Worm (Caenorhabditis elegans) whole organism, late embryonic: ENCODE measurements around the gene ceh-91.

Experiments
- C08G9.2 ChIP-seq: sonication (generic microtip); optimal IDR thresholded peaks from 2 replicates; lab custom pipeline; 2016; ENCODE audit warnings: mild to moderate bottlenecking, missing genetic modification characterization, moderate library complexity, missing compliant biosample characterization
- F13H6.1 ChIP-seq: sonication (generic microtip); optimal IDR thresholded peaks from 2 replicates; lab custom pipeline; 2016; ENCODE audit warnings: missing genetic modification characterization, missing compliant biosample characterization
- ceh-18 ChIP-seq: sonication (generic microtip); optimal IDR thresholded peaks from 2 replicates; lab custom pipeline; 2016; ENCODE audit warnings: missing genetic modification characterization, missing compliant biosample characterization
- ceh-19 ChIP-seq: fragments of 200-800 bp; sonication (Bioruptor generic); optimal IDR thresholded peaks from 2 replicates; lab custom pipeline; 2018; ENCODE audit warnings: mild to moderate bottlenecking, missing genetic modification characterization, missing compliant biosample characterization
- ceh-22 ChIP-seq: sonication (generic microtip); optimal IDR thresholded peaks from 2 replicates; lab custom pipeline; 2017; ENCODE audit warnings: missing biosample characterization, missing genetic modification characterization
- ceh-24 ChIP-seq: sonication (generic microtip); optimal IDR thresholded peaks from 2 replicates; lab custom pipeline; 2016; ENCODE audit warnings: mild to moderate bottlenecking, missing genetic modification characterization, missing compliant biosample characterization
- ceh-30 ChIP-seq: fragments of 150-350 bp; optimal IDR thresholded peaks from 2 replicates; lab custom pipeline; 2014; ENCODE audit warnings: missing biosample characterization, missing genetic modification characterization
- ceh-31 ChIP-seq: sonication (generic microtip); optimal IDR thresholded peaks from 2 replicates; lab custom pipeline; 2016; ENCODE audit warnings: missing genetic modification characterization, missing compliant biosample characterization
- ceh-45 ChIP-seq: fragments of 200-800 bp; sonication (Bioruptor generic); IDR thresholded peaks from 2 replicates; pipeline ENCODE4 v1.3.6; 2022; ENCODE audit warnings: missing genetic modification reagents, missing genetic modification characterization, missing compliant biosample characterization
- ceh-48 ChIP-seq: sonication (generic microtip); optimal IDR thresholded peaks from 2 replicates; lab custom pipeline; 2016; ENCODE audit warnings: missing genetic modification characterization, inconsistent platforms, missing compliant biosample characterization
- dmd-4 ChIP-seq: sonication (generic microtip); optimal IDR thresholded peaks from 2 replicates; lab custom pipeline; 2016; ENCODE audit warnings: borderline replicate concordance, missing genetic modification characterization, missing compliant biosample characterization
- dve-1 ChIP-seq: sonication (generic microtip); optimal IDR thresholded peaks from 2 replicates; lab custom pipeline; 2017; ENCODE audit warnings: antibody characterized with exemption, mild to moderate bottlenecking, missing genetic modification characterization, missing compliant biosample characterization
- ets-4 ChIP-seq: sonication (generic microtip); optimal IDR thresholded peaks from 2 replicates; lab custom pipeline; 2016; ENCODE audit warnings: missing genetic modification characterization, missing compliant biosample characterization
- eyg-1 ChIP-seq: sonication (generic microtip); optimal IDR thresholded peaks from 2 replicates; lab custom pipeline; 2016; ENCODE audit warnings: missing genotype, missing genetic modification characterization, missing compliant biosample characterization
- fkh-6 ChIP-seq: sonication (generic microtip); optimal IDR thresholded peaks from 2 replicates; lab custom pipeline; 2016; ENCODE audit warnings: missing genetic modification characterization, missing compliant biosample characterization
- hlh-13 ChIP-seq: fragments of 200-800 bp; sonication (Bioruptor generic); optimal IDR thresholded peaks from 2 replicates; lab custom pipeline; 2018; ENCODE audit warnings: mild to moderate bottlenecking, missing genetic modification characterization, missing compliant biosample characterization
- hlh-15 ChIP-seq: sonication (generic microtip); optimal IDR thresholded peaks from 2 replicates; lab custom pipeline; 2016; ENCODE audit warnings: missing genetic modification characterization, missing compliant biosample characterization
- hlh-6 ChIP-seq: sonication (generic microtip); optimal IDR thresholded peaks from 2 replicates; lab custom pipeline; 2016; ENCODE audit warnings: missing genotype, missing genetic modification characterization, missing compliant biosample characterization
- lin-11 ChIP-seq: fragments of 200-800 bp; sonication (Bioruptor generic); optimal IDR thresholded peaks from 2 replicates; lab custom pipeline; 2018; ENCODE audit warnings: mild to moderate bottlenecking, missing genetic modification characterization, missing compliant biosample characterization
- madf-2 ChIP-seq: sonication (generic microtip); optimal IDR thresholded peaks from 2 replicates; lab custom pipeline; 2017; ENCODE audit warnings: missing genetic modification characterization, missing compliant biosample characterization
- mec-3 ChIP-seq: sonication (generic microtip); optimal IDR thresholded peaks from 2 replicates; lab custom pipeline; 2016; ENCODE audit warnings: borderline replicate concordance, missing genetic modification characterization, missing compliant biosample characterization
- nfya-1 ChIP-seq: sonication (generic microtip); optimal IDR thresholded peaks from 2 replicates; lab custom pipeline; 2017; ENCODE audit warnings: missing genetic modification characterization, mild to moderate bottlenecking, missing compliant biosample characterization, antibody characterized with exemption, moderate library complexity
- nhr-11 ChIP-seq: fragments of 150-350 bp; optimal IDR thresholded peaks from 2 replicates; lab custom pipeline; 2014; ENCODE audit warnings: missing biosample characterization, missing genetic modification characterization
- nhr-232 ChIP-seq: sonication (generic microtip); optimal IDR thresholded peaks from 2 replicates; lab custom pipeline; 2016; ENCODE audit warnings: missing genetic modification characterization, missing compliant biosample characterization
- odd-2 ChIP-seq: sonication (generic microtip); optimal IDR thresholded peaks from 2 replicates; lab custom pipeline; 2017; ENCODE audit warnings: antibody characterized with exemption, mild to moderate bottlenecking, missing genetic modification characterization, missing compliant biosample characterization
- pha-4 ChIP-seq: fragments of 150-350 bp; optimal IDR thresholded peaks from 2 replicates; lab custom pipeline; 2018; ENCODE audit warnings: missing biosample characterization, missing genetic modification reagents, missing genetic modification characterization
- pqm-1 ChIP-seq: sonication (generic microtip); optimal IDR thresholded peaks from 2 replicates; lab custom pipeline; 2016; ENCODE audit warnings: missing genetic modification characterization, missing compliant biosample characterization
- ref-2 ChIP-seq: sonication (generic microtip); optimal IDR thresholded peaks from 2 replicates; lab custom pipeline; 2016; ENCODE audit warnings: missing genetic modification characterization, missing compliant biosample characterization
- sox-4 ChIP-seq: sonication (generic microtip); optimal IDR thresholded peaks from 2 replicates; lab custom pipeline; 2017; ENCODE audit warnings: mild to moderate bottlenecking, missing genetic modification characterization, inconsistent platforms, missing compliant biosample characterization
- syd-9 ChIP-seq: sonication (generic microtip); optimal IDR thresholded peaks from 2 replicates; lab custom pipeline; 2016; ENCODE audit warnings: mild to moderate bottlenecking, missing genetic modification characterization, moderate library complexity, missing compliant biosample characterization
- tbx-2 ChIP-seq: sonication (generic microtip); optimal IDR thresholded peaks from 2 replicates; lab custom pipeline; 2016; ENCODE audit warnings: missing genetic modification characterization, missing compliant biosample characterization
- tbx-7 ChIP-seq: sonication (generic microtip); optimal IDR thresholded peaks from 2 replicates; lab custom pipeline; 2016; ENCODE audit warnings: missing genotype, missing genetic modification characterization, missing compliant biosample characterization
- ttx-3 ChIP-seq: sonication (generic microtip); optimal IDR thresholded peaks from 2 replicates; lab custom pipeline; 2016; ENCODE audit warnings: missing genetic modification reagents, missing genetic modification characterization, missing compliant biosample characterization
- unc-3 ChIP-seq, 2 experiments: fragments of 200-800 bp in 1 of 2; sonication (Bioruptor generic) in 1 of 2; sonication (generic microtip) in 1 of 2; conservative IDR thresholded peaks in 1 of 2; optimal IDR thresholded peaks in 1 of 2; 2 replicates each; pipeline versions ENCODE4 v1.3.6 to Lab custom; 2016 to 2022; ENCODE audit warnings: missing compliant biosample characterization in 2 of 2, missing genetic modification characterization in 2 of 2, missing genetic modification reagents in 1 of 2
- unc-86 ChIP-seq: sonication (generic microtip); optimal IDR thresholded peaks from 2 replicates; lab custom pipeline; 2016; ENCODE audit warnings: missing genetic modification characterization, missing compliant biosample characterization
- ztf-16 ChIP-seq: sonication (generic microtip); optimal IDR thresholded peaks from 2 replicates; lab custom pipeline; 2017; ENCODE audit warnings: missing genetic modification characterization, missing compliant biosample characterization

Gene ceh-91

DNA sequence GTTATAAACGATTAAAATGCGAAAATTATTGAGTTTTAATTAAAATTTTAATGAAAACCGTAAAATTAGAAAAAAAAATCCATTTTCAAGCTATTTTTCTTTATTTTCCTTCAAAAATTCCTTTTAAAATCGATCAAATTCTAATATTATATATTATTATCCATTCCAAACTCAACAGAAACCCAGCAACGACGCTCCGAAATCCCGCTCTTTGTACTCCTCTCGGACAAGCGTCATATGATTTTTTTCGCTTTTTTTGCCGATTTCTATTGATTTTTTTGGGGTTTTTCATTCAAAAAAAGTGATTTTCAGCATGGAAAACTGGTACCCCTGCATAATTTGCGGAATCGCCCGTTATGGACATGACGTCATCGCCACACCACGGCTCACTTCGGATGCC is at the start of gene ceh-91:
TSS of gene ceh-91 (plus strand) at position 301 of the 400 bp plus-strand sequence.
- TF ChIP-seq nhr-11 (tag; lab: Kevin White, UChicago): no peak

DNA sequence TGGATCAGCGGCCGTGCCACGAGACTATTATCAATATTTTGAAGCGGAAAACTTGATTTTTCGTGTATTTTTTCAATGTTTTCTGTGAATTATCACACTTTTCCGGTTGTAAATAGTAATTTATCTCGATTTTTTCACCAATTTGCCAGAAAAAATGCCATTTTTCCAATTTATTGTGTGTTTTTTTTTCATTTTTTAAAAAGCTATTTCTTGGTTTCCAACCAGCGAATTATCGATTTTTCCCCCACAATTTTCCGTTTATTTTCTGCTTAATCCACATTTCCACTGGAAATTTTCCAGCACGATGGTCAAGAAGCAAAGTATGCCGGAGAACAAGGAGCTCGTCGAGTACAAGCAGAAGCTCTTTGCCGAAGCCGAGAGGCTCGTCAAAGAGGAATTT is 48.7 kb upstream of the ceh-91 start, which contains the start of gene psme-3:
TSS of gene psme-3 (plus strand) at position 301 of the 400 bp plus-strand sequence.
- no peak for TF ChIP-seq unc-3 (GFP tag; conservative IDR thresholded peaks at IDR 0.05; lab: Robert Waterston, UW)
- TF ChIP-seq unc-3 (tag; optimal IDR thresholded peaks at IDR 0.05; lab: Kevin White, UChicago): no peak
- no peak for TF ChIP-seq C08G9.2 (tag; lab: Kevin White, UChicago)
- no peak for TF ChIP-seq ceh-30 (tag; lab: Kevin White, UChicago)
- TF ChIP-seq ets-4 (tag; lab: Kevin White, UChicago): no peak
- no peak for TF ChIP-seq pqm-1
- no peak for TF ChIP-seq syd-9 (tag; lab: Kevin White, UChicago)
- TF ChIP-seq nhr-232 (tag; lab: Kevin White, UChicago): no peak
- TF ChIP-seq ceh-19 (GFP tag; lab: Kevin White, UChicago): no peak
- TF ChIP-seq hlh-6: no peak
- TF ChIP-seq ceh-48 (tag; lab: Kevin White, UChicago): no peak

DNA sequence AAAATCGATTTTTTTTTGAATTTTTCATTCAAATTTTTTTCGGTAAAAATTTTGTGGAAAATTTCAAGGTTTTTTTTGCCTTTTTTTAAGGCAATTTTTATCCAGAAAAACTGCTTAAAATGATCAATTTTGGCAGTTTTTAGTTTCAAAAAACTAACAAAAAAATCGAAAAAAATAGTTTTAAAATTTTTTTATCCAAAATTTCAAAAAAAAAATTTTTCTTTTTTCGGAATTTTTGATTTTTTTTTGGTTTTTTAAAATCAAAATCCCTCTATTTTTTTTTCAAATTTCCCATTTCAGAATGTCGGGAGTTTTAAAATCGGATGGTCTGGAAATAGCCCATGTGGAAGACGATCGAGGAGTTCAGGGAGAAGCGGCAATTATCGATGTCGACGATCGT is 42.6 kb upstream of the ceh-91 start, which contains the start of gene Y66D12A.8:
TSS of gene Y66D12A.8 (plus strand) at position 301 of the 400 bp plus-strand sequence.
- TF ChIP-seq ttx-3 (tag; lab: Kevin White, UChicago) (no peak), unc-86 (tag; lab: Kevin White, UChicago) (no peak), dmd-4 (tag; lab: Kevin White, UChicago) (no peak), tbx-7 (no peak)

DNA sequence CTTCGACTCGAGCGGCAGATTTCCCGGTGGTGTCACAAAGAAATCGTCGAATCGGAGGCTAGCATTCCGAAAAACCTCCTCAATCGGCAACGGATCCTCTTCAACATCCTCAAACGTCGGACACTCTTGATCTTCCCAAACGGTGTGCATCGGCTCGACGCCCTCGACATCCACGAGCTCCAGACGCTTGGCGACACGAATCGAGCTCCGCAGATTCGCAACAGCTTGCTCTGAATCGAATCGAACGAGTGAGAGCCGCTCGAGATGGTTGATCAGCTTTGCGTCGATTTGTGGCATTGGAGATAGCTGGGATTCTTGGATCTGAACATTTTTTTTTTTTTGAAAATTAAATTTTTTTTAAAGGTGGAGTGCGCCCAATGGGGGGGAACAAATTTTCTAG is 37.2 kb upstream of the ceh-91 start:
- TF ChIP-seq unc-3 (GFP tag; conservative IDR thresholded peaks at IDR 0.05; lab: Robert Waterston, UW) (no peak), unc-3 (tag; optimal IDR thresholded peaks at IDR 0.05; lab: Kevin White, UChicago) (no peak), sox-4 (tag; lab: Kevin White, UChicago) (no peak), ceh-30 (tag; lab: Kevin White, UChicago) (no peak), fkh-6 (tag; lab: Kevin White, UChicago) (no peak), ceh-31 (no peak)

DNA sequence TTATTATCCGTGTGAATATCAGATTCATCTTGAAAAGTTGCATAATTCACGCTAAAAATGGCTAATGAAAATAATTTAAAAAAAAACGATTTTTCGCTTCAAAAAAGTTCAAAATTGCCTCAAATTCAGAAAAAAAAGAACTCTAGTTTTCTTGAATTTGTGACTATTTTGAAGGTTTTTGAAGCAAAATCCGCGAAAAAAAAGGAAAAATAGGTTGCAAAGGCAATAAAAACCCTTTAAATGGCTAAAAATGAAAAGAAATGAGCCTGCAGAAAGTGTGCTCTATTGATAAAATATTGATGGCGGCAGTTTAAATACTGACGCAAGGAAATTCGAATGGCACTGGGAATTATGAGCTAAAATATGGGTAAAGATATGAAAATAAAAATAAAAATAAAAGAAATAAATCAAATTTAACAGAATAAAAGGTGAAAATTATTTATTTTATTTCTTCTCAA is 36.1 kb upstream of the ceh-91 start, which contains the start of gene Y66D12A.7:
TSS of gene Y66D12A.7 (minus strand) at position 51 of the 458 bp plus-strand sequence.
- TF ChIP-seq ceh-19 (GFP tag; lab: Kevin White, UChicago): no peak
- TF ChIP-seq madf-2 (tag; lab: Kevin White, UChicago): no peak
- no peak for TF ChIP-seq eyg-1
- TF ChIP-seq nfya-1 (tag; lab: Kevin White, UChicago): no peak
- TF ChIP-seq syd-9 (tag; lab: Kevin White, UChicago): no peak
- no peak for TF ChIP-seq ceh-45
- TF ChIP-seq hlh-13 (GFP tag; lab: Kevin White, UChicago): no peak
- TF ChIP-seq ztf-16 (tag; lab: Kevin White, UChicago): no peak
- TF ChIP-seq hlh-15 (tag; lab: Kevin White, UChicago): no peak

DNA sequence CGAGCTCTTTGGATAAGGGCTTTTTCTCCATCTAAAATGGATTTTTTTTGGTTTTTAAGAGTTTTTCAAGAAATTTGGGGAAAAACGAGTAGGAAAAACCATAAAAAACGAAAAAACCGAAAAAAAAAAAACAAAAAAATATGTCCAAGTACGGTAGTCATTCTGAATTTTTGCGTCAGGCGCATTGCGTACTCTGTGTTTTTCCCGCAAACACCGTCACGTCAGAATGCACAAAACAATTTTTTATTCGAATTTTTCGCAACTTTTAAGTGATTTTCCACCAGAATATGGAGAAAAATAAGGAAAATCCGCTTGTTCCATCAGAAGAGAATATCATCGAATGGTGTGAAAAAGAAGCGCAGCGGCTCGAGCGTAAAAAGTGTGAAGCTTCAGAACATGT is 35.2 kb upstream of the ceh-91 start, which contains the start of the genes Y66D12A.6 and ceh-92:
TSS of gene Y66D12A.6 (minus strand) at position 31 of the 400 bp plus-strand sequence.
TSS of gene ceh-92 (plus strand) at position 229 of the 400 bp plus-strand sequence.
- TF ChIP-seq nhr-11 (tag; lab: Kevin White, UChicago): no peak
- TF ChIP-seq tbx-7: no peak
- no peak for TF ChIP-seq ceh-18 (tag; lab: Kevin White, UChicago)
- TF ChIP-seq mec-3 (tag; lab: Kevin White, UChicago): no peak
- no peak for TF ChIP-seq dve-1
- no peak for TF ChIP-seq lin-11 (tag; lab: Kevin White, UChicago)
- no peak for TF ChIP-seq odd-2
- no peak for TF ChIP-seq tbx-2
- TF ChIP-seq ets-4 (tag; lab: Kevin White, UChicago): no peak
- no peak for TF ChIP-seq ceh-22
- no peak for TF ChIP-seq F13H6.1 (tag; lab: Kevin White, UChicago)
- no peak for TF ChIP-seq pha-4 (tag; lab: Kevin White, UChicago)
- no peak for TF ChIP-seq ceh-31
- TF ChIP-seq ceh-24 (tag; lab: Kevin White, UChicago): no peak
- TF ChIP-seq ttx-3 (tag; lab: Kevin White, UChicago): no peak
- no peak for TF ChIP-seq ref-2 (tag; lab: Kevin White, UChicago)
